Fruit fly (Drosophila melanogaster): ENCODE results near the gene Meltrin.

The Meltrin gene

DNA sequence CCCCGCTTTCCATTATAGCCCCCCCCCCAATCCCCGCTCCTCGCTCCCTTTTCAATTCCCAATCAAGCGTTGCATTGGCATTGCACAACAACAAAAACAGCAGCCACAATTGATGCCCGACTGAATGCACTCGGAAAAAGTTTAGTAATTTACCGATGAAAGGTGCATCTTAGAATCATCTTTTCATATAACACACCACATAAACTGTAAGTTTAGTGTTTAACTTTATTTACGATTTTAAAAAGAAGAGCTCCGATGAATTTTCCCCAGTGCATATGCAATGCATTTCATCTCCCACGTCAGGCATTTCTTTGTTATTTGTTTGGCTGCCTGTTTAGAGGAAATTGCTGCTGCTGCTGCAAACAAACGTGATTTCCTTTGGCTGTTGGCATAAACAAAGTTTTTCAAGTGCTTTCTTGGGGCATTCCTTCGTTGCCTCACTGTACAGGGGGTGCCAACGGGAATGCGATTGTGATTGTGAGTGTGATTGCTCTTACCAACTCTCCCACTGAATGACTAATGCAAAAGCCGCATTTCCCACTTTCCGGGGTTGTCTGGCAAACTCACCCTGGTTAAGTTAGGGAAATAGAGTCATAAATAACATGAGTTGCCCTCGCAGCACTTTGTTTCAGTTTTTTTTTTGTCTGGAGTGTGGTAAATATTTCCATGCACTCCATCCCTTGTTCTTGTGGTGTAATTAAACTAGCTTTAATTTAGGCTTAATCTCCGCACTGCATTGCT lies 4.7 kb downstream of the Meltrin start (continued):
- peak; percentile 51 for TF ChIP-seq sd (tag; optimal IDR thresholded peaks at IDR 0.05)
- TF ChIP-seq Nf-YB (GFP tag; optimal IDR thresholded peaks at IDR 0.05): peak; percentile 31
- TF ChIP-seq CG12071 (GFP tag; optimal IDR thresholded peaks at IDR 0.05): peak; percentile 41
- peak; percentile 51 for TF ChIP-seq Six4 (GFP tag; optimal IDR thresholded peaks at IDR 0.05)
- TF ChIP-seq E2f1 (GFP tag; IDR thresholded peaks at IDR 0.05): peak; percentile 45; the same call in 1 of the 2 replicates
- no peak; the same call in 2 of the 3 replicates for TF ChIP-seq knrl (GFP tag; IDR thresholded peaks at IDR 0.05; ENCODE audit: partially characterized antibody)
- TF ChIP-seq CG7745 (tag; optimal IDR thresholded peaks at IDR 0.05): no peak
- no peak for TF ChIP-seq Hmr (GFP tag; optimal IDR thresholded peaks at IDR 0.05)
- TF ChIP-seq zen (tag; optimal IDR thresholded peaks at IDR 0.05): peak; percentile 48
- TF ChIP-seq CG2202 (tag; optimal IDR thresholded peaks at IDR 0.05): peak; percentile 75
- TF ChIP-seq lbe (GFP tag; optimal IDR thresholded peaks at IDR 0.05): no peak
- TF ChIP-seq caup (GFP tag; optimal IDR thresholded peaks at IDR 0.05; ENCODE audit: severe bottlenecking): no peak
- TF ChIP-seq dan (GFP tag; IDR thresholded peaks at IDR 0.05): no peak
- peak; percentile 53 for TF ChIP-seq CG30431 (GFP tag; optimal IDR thresholded peaks at IDR 0.05)
- peak; percentile 86 for TF ChIP-seq CG14710 (tag; optimal IDR thresholded peaks at IDR 0.05)
- TF ChIP-seq Myb (GFP tag; optimal IDR thresholded peaks at IDR 0.05): no peak
- peak; percentile 43 for TF ChIP-seq kni (GFP tag; optimal IDR thresholded peaks at IDR 0.05)
- no peak for TF ChIP-seq so (GFP tag; IDR thresholded peaks at IDR 0.05)
- peak; percentile 44; the same call in 1 of the 3 replicates for TF ChIP-seq CG11695 (GFP tag; IDR thresholded peaks at IDR 0.05)
- no peak for TF ChIP-seq ato (GFP tag; IDR thresholded peaks at IDR 0.05; ENCODE audit: partially characterized antibody)
- TF ChIP-seq gce (GFP tag; IDR thresholded peaks at IDR 0.05): peak; percentile 64; the same call in 2 of the 3 replicates
- peak; percentile 44 for TF ChIP-seq CG8281 (tag; optimal IDR thresholded peaks at IDR 0.05)
- peak; percentile 41 for TF ChIP-seq Atf3 (GFP tag; optimal IDR thresholded peaks at IDR 0.05)
- TF ChIP-seq ara (GFP tag; IDR thresholded peaks at IDR 0.05): peak; percentile 85
- TF ChIP-seq ase (GFP tag; IDR thresholded peaks at IDR 0.05): no peak; the same call in 2 of the 3 replicates
- TF ChIP-seq mam (GFP tag; optimal IDR thresholded peaks at IDR 0.05): no peak
- TF ChIP-seq salm (tag; optimal IDR thresholded peaks at IDR 0.05): peak; percentile 29
- TF ChIP-seq GATAe (GFP tag; conservative IDR thresholded peaks at IDR 0.05): no peak
- peak; percentile 6 for TF ChIP-seq CG33213 (GFP tag; optimal IDR thresholded peaks at IDR 0.05)
- no peak for TF ChIP-seq HLHmδ (GFP tag; optimal IDR thresholded peaks at IDR 0.05)
- peak; percentile 35 for TF ChIP-seq HHEX (GFP tag; optimal IDR thresholded peaks at IDR 0.05)
- peak; percentile 95 for TF ChIP-seq sens (GFP tag)
- no peak for TF ChIP-seq CG34224 (GFP tag; IDR thresholded peaks at IDR 0.05; ENCODE audit: partially characterized antibody)
- TF ChIP-seq vvl (GFP tag; IDR thresholded peaks at IDR 0.05): peak; percentile 80
- peak; percentile 9 for TF ChIP-seq CG14965 (GFP tag; optimal IDR thresholded peaks at IDR 0.05; ENCODE audit: borderline replicate concordance)
- TF ChIP-seq gem (tag; optimal IDR thresholded peaks at IDR 0.05): peak; percentile 82
- TF ChIP-seq Dll (GFP tag; IDR thresholded peaks at IDR 0.05; ENCODE audit: partially characterized antibody): no peak
- TF ChIP-seq gsb-n (tag; optimal IDR thresholded peaks at IDR 0.05): peak; percentile 82
- no peak for TF ChIP-seq sc (optimal IDR thresholded peaks at IDR 0.05)
- TF ChIP-seq sc (GFP tag; optimal IDR thresholded peaks at IDR 0.05): peak; percentile 63
- TF ChIP-seq CG7987 (GFP tag; optimal IDR thresholded peaks at IDR 0.05): peak; percentile 5
- no peak for TF ChIP-seq CG7786 (GFP tag; optimal IDR thresholded peaks at IDR 0.05)
- TF ChIP-seq CG4617 (GFP tag; optimal IDR thresholded peaks at IDR 0.05; ENCODE audit: borderline replicate concordance): no peak
- TF ChIP-seq Dp (GFP tag; optimal IDR thresholded peaks at IDR 0.05): no peak
- TF ChIP-seq CG4282 (GFP tag; optimal IDR thresholded peaks at IDR 0.05): no peak
- TF ChIP-seq CG3838 (GFP tag; optimal IDR thresholded peaks at IDR 0.05): no peak
- no peak for TF ChIP-seq ash1 (GFP tag; optimal IDR thresholded peaks at IDR 0.05)
- peak; percentile 58 for TF ChIP-seq CG13424 (tag; optimal IDR thresholded peaks at IDR 0.05)
- no peak for TF ChIP-seq ham (GFP tag; IDR thresholded peaks at IDR 0.05)

Measured in whole organism, embryonic.